Worm (Caenorhabditis elegans): ENCODE data around the gene unc-1.
A peak's percentile ranks its signal among the peaks of the same experiment; 100 is the strongest.

Gene unc-1

ce11 chrX:1012385-1012866 lies 49.8 kb downstream of the unc-1 start (continued):
- no peak for TF ChIP-seq attf-6 (GFP tag; IDR thresholded peaks at IDR 0.05)
- TF ChIP-seq chd-7 (tag; optimal IDR thresholded peaks at IDR 0.05), result peak; percentile 7
- no peak for TF ChIP-seq snpc-1.1 (tag; optimal IDR thresholded peaks at IDR 0.05; ENCODE audit: insufficient read depth)
- 0 out of 2 replicates have a peak, but pooled peaks have one; percentile 31 for TF ChIP-seq cebp-2 (GFP tag; IDR thresholded peaks at IDR 0.05)
- TF ChIP-seq lin-54 (GFP tag; optimal IDR thresholded peaks at IDR 0.05), result no peak
- peak; percentile 72; the same call in 1 of the 2 replicates for TF ChIP-seq Y95B8A.8 (GFP tag; IDR thresholded peaks at IDR 0.05)
- no peak for TF ChIP-seq nhr-120 (GFP tag; IDR thresholded peaks at IDR 0.05)
- TF ChIP-seq hlh-26 (GFP tag; conservative IDR thresholded peaks at IDR 0.05), result no peak
- 0 out of 2 replicates have a peak, but pooled peaks have one; percentile 15 for TF ChIP-seq mcd-1 (GFP tag; IDR thresholded peaks at IDR 0.05)
- TF ChIP-seq ztf-26 (tag; optimal IDR thresholded peaks at IDR 0.05), result peak; percentile 36
- peak; percentile 40; the same call in 1 of the 2 replicates for TF ChIP-seq hmg-1.2 (GFP tag; IDR thresholded peaks at IDR 0.05)
- no peak for TF ChIP-seq D2030.7 (GFP tag; IDR thresholded peaks at IDR 0.05)
- TF ChIP-seq Y56A3A.18 (GFP tag; IDR thresholded peaks at IDR 0.05), result peak; percentile 78; the same call in 1 of the 2 replicates
- TF ChIP-seq attf-5 (GFP tag; optimal IDR thresholded peaks at IDR 0.05), result no peak
- TF ChIP-seq cebp-1 (GFP tag; IDR thresholded peaks at IDR 0.05), result no peak
- TF ChIP-seq cebp-1 (tag; optimal IDR thresholded peaks at IDR 0.05), result peak; percentile 57
- no peak for TF ChIP-seq C06A6.2 (GFP tag; conservative IDR thresholded peaks at IDR 0.05)
- no peak for TF ChIP-seq rec-8 (tag; optimal IDR thresholded peaks at IDR 0.05)
- no peak for TF ChIP-seq ama-1 (optimal IDR thresholded peaks at IDR 0.05)
- TF ChIP-seq ama-1 (GFP tag; optimal IDR thresholded peaks at IDR 0.05), result no peak
- no peak for TF ChIP-seq ceh-40 (GFP tag; IDR thresholded peaks at IDR 0.05)
- 0 out of 2 replicates have a peak, but pooled peaks have one; percentile 57 for TF ChIP-seq madf-3 (GFP tag; IDR thresholded peaks at IDR 0.05)
- no peak for TF ChIP-seq mxl-1 (tag; optimal IDR thresholded peaks at IDR 0.05)
- TF ChIP-seq F52B5.7 (tag; optimal IDR thresholded peaks at IDR 0.05), result no peak
- no peak for TF ChIP-seq efl-1 (GFP tag; optimal IDR thresholded peaks at IDR 0.05)
- TF ChIP-seq sdz-38 (tag; optimal IDR thresholded peaks at IDR 0.05), result no peak
- peak; percentile 7 for TF ChIP-seq F10E7.11 (tag; optimal IDR thresholded peaks at IDR 0.05)
- peak; percentile 26 for TF ChIP-seq atf-7 (tag; optimal IDR thresholded peaks at IDR 0.05)
- 0 out of 2 replicates have a peak, but pooled peaks have one; percentile 3 for TF ChIP-seq ceh-58 (GFP tag; IDR thresholded peaks at IDR 0.05)
- no peak for TF ChIP-seq snpc-1.3 (tag; optimal IDR thresholded peaks at IDR 0.05; ENCODE audit: insufficient read depth)
- no peak for TF ChIP-seq ztf-28 (GFP tag; IDR thresholded peaks at IDR 0.05)
- TF ChIP-seq ZK185.1 (tag; optimal IDR thresholded peaks at IDR 0.05; ENCODE audit: poor library complexity, severe bottlenecking), result peak; percentile 7
- TF ChIP-seq nfyb-1 (GFP tag; IDR thresholded peaks at IDR 0.05), result peak; percentile 80
- TF ChIP-seq snpc-4 (GFP tag; optimal IDR thresholded peaks at IDR 0.05), result no peak
- no peak for TF ChIP-seq snpc-4 (tag; optimal IDR thresholded peaks at IDR 0.05)
- TF ChIP-seq ekl-4 (GFP tag; IDR thresholded peaks at IDR 0.05), result 0 out of 2 replicates have a peak, but pooled peaks have one; percentile 51
- no peak for TF ChIP-seq rcor-1 (GFP tag; IDR thresholded peaks at IDR 0.05)
- 0 out of 2 replicates have a peak, but pooled peaks have one; percentile 31 for TF ChIP-seq lin-26 (GFP tag; IDR thresholded peaks at IDR 0.05)
- no peak for TF ChIP-seq ceh-79 (tag; optimal IDR thresholded peaks at IDR 0.05)
- peak; percentile 89 for TF ChIP-seq Y53G8AR.9 (GFP tag; conservative IDR thresholded peaks at IDR 0.05)
- peak; percentile 16 for TF ChIP-seq K12H6.12 (tag; optimal IDR thresholded peaks at IDR 0.05)
- TF ChIP-seq lin-40 (tag; optimal IDR thresholded peaks at IDR 0.05), result peak; percentile 17
- TF ChIP-seq athp-1 (tag; optimal IDR thresholded peaks at IDR 0.05), result peak; percentile 25
- TF ChIP-seq bed-2 (GFP tag; IDR thresholded peaks at IDR 0.05), result no peak

Measured in whole organism, young adult.